Fruit fly (Drosophila melanogaster) whole organism, embryonic: ENCODE results near the gene ps.

Experiments used
- Abd-B ChIP-seq: fragments of 200-800 bp; sonication (Bioruptor generic); optimal IDR thresholded peaks from 2 replicates; lab custom pipeline; 2018; ENCODE audit warnings: missing biosample characterization, mild to moderate bottlenecking, missing genetic modification characterization, moderate library complexity
- Antp ChIP-seq: fragments of 200-800 bp; sonication (Bioruptor generic); optimal IDR thresholded peaks from 3 replicates; lab custom pipeline; 2016; ENCODE audit warnings: missing biosample characterization, missing genetic modification characterization
- Atf3 ChIP-seq: fragments of 200-800 bp; sonication (Bioruptor generic); optimal IDR thresholded peaks from 3 replicates; lab custom pipeline; 2016; ENCODE audit warnings: missing biosample characterization, missing genetic modification characterization
- CG11695 ChIP-seq: fragments of 200-800 bp; sonication (Bioruptor generic); IDR thresholded peaks from 3 replicates; pipeline ENCODE4 v1.3.6; 2022; ENCODE audit warnings: missing biosample characterization, missing genetic modification characterization
- CG12071 ChIP-seq: fragments of 200-800 bp; sonication (Bioruptor generic); optimal IDR thresholded peaks from 3 replicates; lab custom pipeline; 2018; ENCODE audit warnings: missing biosample characterization, mild to moderate bottlenecking, missing genetic modification characterization
- CG12104 ChIP-seq: fragments of 200-800 bp; sonication (Bioruptor generic); optimal IDR thresholded peaks from 3 replicates; lab custom pipeline; 2016; ENCODE audit warnings: missing biosample characterization, missing genetic modification characterization
- CG1233 ChIP-seq: fragments of 200-800 bp; sonication (Bioruptor generic); optimal IDR thresholded peaks from 4 replicates; lab custom pipeline; 2018; ENCODE audit warnings: missing biosample characterization, mild to moderate bottlenecking, missing genetic modification characterization
- CG12391 ChIP-seq: fragments of 200-800 bp; sonication (Bioruptor generic); optimal IDR thresholded peaks from 3 replicates; lab custom pipeline; 2018; ENCODE audit warnings: missing biosample characterization, mild to moderate bottlenecking, missing genetic modification characterization, moderate library complexity
- CG12744 ChIP-seq: fragments of 200-800 bp; sonication (Bioruptor generic); optimal IDR thresholded peaks from 2 replicates; lab custom pipeline; 2016; ENCODE audit warnings: missing biosample characterization, missing genetic modification characterization
- CG13287 ChIP-seq: fragments of 200-800 bp; sonication (Bioruptor generic); IDR thresholded peaks from 2 replicates; pipeline ENCODE4 v1.3.6; 2022; ENCODE audit warnings: missing biosample characterization, missing genetic modification characterization; ENCODE audit not compliant: partially characterized antibody
- CG14860 ChIP-seq: fragments of 200-800 bp; sonication (Bioruptor generic); IDR thresholded peaks from 3 replicates; pipeline ENCODE4 v1.3.6; 2022; ENCODE audit warnings: missing biosample characterization, missing genetic modification characterization; ENCODE audit not compliant: partially characterized antibody
- CG15514 ChIP-seq: fragments of 200-800 bp; sonication (Bioruptor generic); optimal IDR thresholded peaks from 3 replicates; lab custom pipeline; 2017; ENCODE audit warnings: missing biosample characterization, missing genetic modification characterization, mild to moderate bottlenecking, moderate library complexity, missing genetic modification reagents
- CG1602 ChIP-seq: fragments of 200-800 bp; sonication (Bioruptor generic); optimal IDR thresholded peaks from 3 replicates; lab custom pipeline; 2016; ENCODE audit warnings: missing biosample characterization, missing genetic modification characterization
- CG31224 ChIP-seq: fragments of 200-800 bp; sonication (Bioruptor generic); IDR thresholded peaks from 2 replicates; pipeline ENCODE4 v1.3.6; 2022; ENCODE audit warnings: missing biosample characterization, missing genetic modification characterization
- CG34376 ChIP-seq: fragments of 200-800 bp; sonication (Bioruptor generic); optimal IDR thresholded peaks from 2 replicates; lab custom pipeline; 2018; ENCODE audit warnings: missing biosample characterization, mild to moderate bottlenecking, missing genetic modification characterization
- CG4282 ChIP-seq: fragments of 200-800 bp; sonication (Bioruptor generic); optimal IDR thresholded peaks from 2 replicates; lab custom pipeline; 2016; ENCODE audit warnings: missing biosample characterization, missing genetic modification characterization
- CG4404 ChIP-seq: fragments of 200-800 bp; sonication (Bioruptor generic); IDR thresholded peaks from 2 replicates; pipeline ENCODE4 v1.3.6; 2022; ENCODE audit warnings: missing biosample characterization, missing genetic modification characterization
- CG4854 ChIP-seq: fragments of 200-800 bp; sonication (Bioruptor generic); optimal IDR thresholded peaks from 2 replicates; lab custom pipeline; 2016; ENCODE audit warnings: missing biosample characterization, missing genetic modification characterization, inconsistent platforms
- CG6689 ChIP-seq: fragments of 200-800 bp; sonication (Bioruptor generic); IDR thresholded peaks from 2 replicates; pipeline ENCODE4 v1.3.6; 2022; ENCODE audit warnings: missing biosample characterization, missing genetic modification characterization
- CG7786 ChIP-seq: fragments of 200-800 bp; sonication (Bioruptor generic); optimal IDR thresholded peaks from 2 replicates; lab custom pipeline; 2016; ENCODE audit warnings: missing biosample characterization, missing genetic modification characterization
- CG8290 ChIP-seq, 3 experiments: fragments of 200-800 bp; sonication (Bioruptor generic); optimal IDR thresholded peaks; 2 replicates each; lab custom pipeline; 2016 to 2019; ENCODE audit warnings: missing biosample characterization in 3 of 3, missing genetic modification characterization in 3 of 3, mild to moderate bottlenecking in 2 of 3, moderate library complexity in 1 of 3
- CG8478 ChIP-seq: fragments of >200 bp; optimal IDR thresholded peaks from 2 replicates; lab custom pipeline; 2018
- CG9609 ChIP-seq: fragments of 200-800 bp; sonication (Bioruptor generic); optimal IDR thresholded peaks from 3 replicates; lab custom pipeline; 2016; ENCODE audit warnings: missing biosample characterization, missing genetic modification characterization
- CHES-1-like ChIP-seq: fragments of 200-800 bp; sonication (Bioruptor generic); optimal IDR thresholded peaks from 2 replicates; lab custom pipeline; 2016; ENCODE audit warnings: missing biosample characterization, missing genetic modification characterization
- Dbx ChIP-seq: fragments of 200-800 bp; sonication (Bioruptor generic); IDR thresholded peaks from 3 replicates; pipeline ENCODE4 v1.3.6; 2022; ENCODE audit warnings: missing biosample characterization, missing genetic modification characterization
- Dip3 ChIP-seq: fragments of 200-800 bp; sonication (Bioruptor generic); optimal IDR thresholded peaks from 3 replicates; lab custom pipeline; 2016; ENCODE audit warnings: missing biosample characterization, missing genetic modification characterization
- Doc3 ChIP-seq: fragments of 200-800 bp; sonication (Bioruptor generic); IDR thresholded peaks from 3 replicates; pipeline ENCODE4 v1.3.6; 2022; ENCODE audit warnings: missing biosample characterization, missing genetic modification characterization; ENCODE audit not compliant: partially characterized antibody
- Hr78 ChIP-seq, 2 experiments: fragments of 200-800 bp in 1 of 2; fragments of >200 bp in 1 of 2; sonication (Bioruptor generic) in 1 of 2; optimal IDR thresholded peaks; 2 replicates each; lab custom pipeline; 2017 to 2019; ENCODE audit warnings: missing biosample characterization in 2 of 2, missing genetic modification characterization in 2 of 2, mild to moderate bottlenecking in 1 of 2, moderate library complexity in 1 of 2
- Med ChIP-seq: fragments of 200-800 bp; sonication (Bioruptor generic); peaks from one replicate; lab custom pipeline; 2016; ENCODE audit warnings: missing biosample characterization, missing genetic modification characterization, mild to moderate bottlenecking, inconsistent platforms, moderate library complexity
- NFAT ChIP-seq: fragments of 200-800 bp; sonication (Bioruptor generic); IDR thresholded peaks from 2 replicates; pipeline ENCODE4 v1.3.6; 2022; ENCODE audit warnings: missing biosample characterization, missing genetic modification characterization
- Neu2 ChIP-seq: fragments of 200-800 bp; sonication (Bioruptor generic); optimal IDR thresholded peaks from 3 replicates; lab custom pipeline; 2016; ENCODE audit warnings: missing biosample characterization, missing genetic modification characterization, borderline replicate concordance
- Sox102F ChIP-seq: fragments of 200-800 bp; sonication (Bioruptor generic); optimal IDR thresholded peaks from 2 replicates; lab custom pipeline; 2018; ENCODE audit warnings: missing biosample characterization, mild to moderate bottlenecking, missing genetic modification characterization, moderate library complexity
- Ssrp ChIP-seq: fragments of 200-800 bp; sonication (Bioruptor generic); optimal IDR thresholded peaks from 2 replicates; lab custom pipeline; 2018; ENCODE audit warnings: missing biosample characterization, mild to moderate bottlenecking, missing genetic modification characterization, moderate library complexity
- Usf ChIP-seq: fragments of 200-800 bp; sonication (Bioruptor generic); optimal IDR thresholded peaks from 2 replicates; lab custom pipeline; 2017; ENCODE audit warnings: missing genotype, missing biosample characterization, missing genetic modification characterization
- abd-A ChIP-seq: fragments of 200-800 bp; sonication (Bioruptor generic); optimal IDR thresholded peaks from 3 replicates; lab custom pipeline; 2019; ENCODE audit warnings: missing biosample characterization, mild to moderate bottlenecking, missing genetic modification characterization, moderate library complexity
- az2 ChIP-seq: fragments of 200-800 bp; sonication (Bioruptor generic); optimal IDR thresholded peaks from 3 replicates; lab custom pipeline; 2016; ENCODE audit warnings: missing biosample characterization, missing genetic modification characterization
- bcd ChIP-seq: fragments of 200-800 bp; sonication (Bioruptor generic); optimal IDR thresholded peaks from 2 replicates; lab custom pipeline; 2017; ENCODE audit warnings: missing biosample characterization, mild to moderate bottlenecking, missing genetic modification characterization
- ci ChIP-seq: fragments of 200-800 bp; sonication (Bioruptor generic); IDR thresholded peaks from 3 replicates; pipeline ENCODE4 v1.3.6; 2022; ENCODE audit warnings: missing biosample characterization, missing genetic modification characterization
- fd96Cb ChIP-seq: fragments of 200-800 bp; sonication (Bioruptor generic); optimal IDR thresholded peaks from 2 replicates; lab custom pipeline; 2018; ENCODE audit warnings: missing biosample characterization, mild to moderate bottlenecking, missing genetic modification characterization, moderate library complexity
- grau ChIP-seq: fragments of 200-800 bp; optimal IDR thresholded peaks from 3 replicates; lab custom pipeline; 2019; ENCODE audit warnings: missing biosample characterization, mild to moderate bottlenecking, missing genetic modification characterization, moderate library complexity
- nau ChIP-seq: fragments of 200-800 bp; sonication (Bioruptor generic); optimal IDR thresholded peaks from 3 replicates; lab custom pipeline; 2017; ENCODE audit warnings: missing biosample characterization, mild to moderate bottlenecking, missing genetic modification characterization, missing genetic modification reagents
- p53 ChIP-seq: fragments of 200-800 bp; sonication (Bioruptor generic); optimal IDR thresholded peaks from 2 replicates; lab custom pipeline; 2016; ENCODE audit warnings: missing biosample characterization, missing genetic modification characterization
- pum ChIP-seq: fragments of 200-800 bp; sonication (Bioruptor generic); optimal IDR thresholded peaks from 2 replicates; lab custom pipeline; 2016; ENCODE audit warnings: missing biosample characterization, missing genetic modification characterization
- rib ChIP-seq: fragments of 200-800 bp; sonication (Bioruptor generic); IDR thresholded peaks from 2 replicates; pipeline ENCODE4 v1.3.6; 2022; ENCODE audit warnings: missing biosample characterization, missing genetic modification characterization
- sna ChIP-seq: fragments of 200-800 bp; sonication (Bioruptor generic); IDR thresholded peaks from 2 replicates; pipeline ENCODE4 v1.3.6; 2022; ENCODE audit warnings: missing biosample characterization, missing genetic modification characterization; ENCODE audit not compliant: partially characterized antibody
- ssp ChIP-seq: fragments of 200-800 bp; sonication (Bioruptor generic); IDR thresholded peaks from 2 replicates; pipeline ENCODE4 v1.3.6; 2022; ENCODE audit warnings: missing biosample characterization, missing genetic modification characterization
- trem ChIP-seq: fragments of 200-800 bp; optimal IDR thresholded peaks from 3 replicates; lab custom pipeline; 2019; ENCODE audit warnings: missing biosample characterization, mild to moderate bottlenecking, missing genetic modification characterization, moderate library complexity
- trh ChIP-seq: fragments of 200-800 bp; sonication (Bioruptor generic); optimal IDR thresholded peaks from 2 replicates; lab custom pipeline; 2016; ENCODE audit warnings: missing biosample characterization, missing genetic modification characterization
- unpg ChIP-seq: fragments of 200-800 bp; sonication (Bioruptor generic); optimal IDR thresholded peaks from 3 replicates; lab custom pipeline; 2018; ENCODE audit warnings: missing biosample characterization, mild to moderate bottlenecking, missing genetic modification characterization, moderate library complexity

ps gene

DNA sequence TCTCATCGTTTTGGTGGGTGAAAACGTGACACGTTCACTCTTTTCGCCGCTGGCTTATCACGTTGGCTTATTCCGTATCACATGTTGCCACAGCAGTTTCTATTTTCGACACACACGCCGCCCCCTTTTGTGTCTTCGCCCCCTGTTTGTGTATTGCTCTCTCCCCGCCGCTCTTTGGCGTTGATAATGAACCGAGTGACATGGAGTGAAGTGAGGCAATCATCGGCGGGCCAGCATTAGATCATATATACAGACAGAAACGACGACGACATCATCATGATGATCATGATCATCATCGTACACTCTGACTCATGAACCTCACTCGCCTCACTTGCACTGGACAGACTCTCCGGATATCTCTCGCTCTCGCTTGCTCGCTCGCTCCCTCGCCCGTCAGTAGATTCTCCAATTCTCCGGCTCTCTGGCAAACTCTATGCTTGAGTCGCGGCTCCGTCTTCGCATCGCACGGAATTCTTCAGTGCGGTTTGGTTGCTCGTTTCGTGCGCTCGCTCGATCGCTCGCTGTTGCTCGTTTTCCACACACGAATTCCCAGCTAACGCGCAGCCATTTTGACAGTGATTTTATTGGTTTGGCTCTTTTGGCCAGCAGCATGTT, 18.7 kb downstream of the ps start (continued):
- TF ChIP-seq CG4854 (GFP tag; lab: Kevin White, UChicago): no peak
- peak; percentile 12; the same call in 1 of the 2 replicates for TF ChIP-seq NFAT (GFP tag; lab: Robert Waterston, UW)
- TF ChIP-seq CG13287 (GFP tag; lab: Robert Waterston, UW): peak; percentile 53; the same call in 1 of the 2 replicates
- no peak for TF ChIP-seq Doc3 (GFP tag; lab: Robert Waterston, UW)
- no peak for TF ChIP-seq CG12104 (GFP tag; lab: Kevin White, UChicago)
- TF ChIP-seq sna: peak; percentile 49; the same call in 1 of the 2 replicates
- peak; percentile 9 for TF ChIP-seq Antp (GFP tag; lab: Kevin White, UChicago)
- TF ChIP-seq CG15514 (GFP tag; lab: Kevin White, UChicago): peak; percentile 28
- TF ChIP-seq Dip3 (GFP tag; lab: Kevin White, UChicago): no peak
- no peak for TF ChIP-seq trh (GFP tag; lab: Kevin White, UChicago)
- TF ChIP-seq az2: no peak
- no peak for TF ChIP-seq ssp (GFP tag; lab: Robert Waterston, UW)
- no peak for TF ChIP-seq trem (tag; lab: Kevin White, UChicago)
- TF ChIP-seq unpg (GFP tag; lab: Kevin White, UChicago): no peak
- no peak for TF ChIP-seq bcd (GFP tag; lab: Kevin White, UChicago)
- TF ChIP-seq CG12744 (GFP tag; lab: Kevin White, UChicago): no peak
- no peak for TF ChIP-seq p53
- no peak for TF ChIP-seq rib (GFP tag; lab: Robert Waterston, UW)
- TF ChIP-seq CG4282: no peak
- TF ChIP-seq CG11695 (GFP tag; lab: Robert Waterston, UW): 0 out of 3 replicates have a peak, but pooled peaks have one; percentile 12
- no peak for TF ChIP-seq CG8478 (lab: Kevin White, UChicago)
- no peak for TF ChIP-seq pum
- peak; percentile 89 for TF ChIP-seq abd-A (tag; lab: Kevin White, UChicago)
- no peak for TF ChIP-seq CG8290 (GFP tag; optimal IDR thresholded peaks at IDR 0.05; lab: Kevin White, UChicago)
- peak in 1 of 2 experiments; percentile 15 for TF ChIP-seq CG8290 (tag; optimal IDR thresholded peaks at IDR 0.05; lab: Kevin White, UChicago)
- TF ChIP-seq CG1602: no peak
- peak; percentile 30 for TF ChIP-seq Med (GFP tag; lab: Kevin White, UChicago)
- TF ChIP-seq Hr78 (GFP tag; optimal IDR thresholded peaks at IDR 0.05; lab: Kevin White, UChicago): peak in 1 of 2 experiments; percentile 100
- no peak for TF ChIP-seq CG31224 (GFP tag; lab: Robert Waterston, UW)
- TF ChIP-seq CG7786 (GFP tag; lab: Kevin White, UChicago): peak; percentile 21
- no peak for TF ChIP-seq CG6689 (GFP tag; lab: Robert Waterston, UW)
- no peak for TF ChIP-seq Usf
- TF ChIP-seq Sox102F: no peak
- no peak for TF ChIP-seq Ssrp (tag; lab: Kevin White, UChicago)
- TF ChIP-seq Dbx (GFP tag; lab: Robert Waterston, UW): no peak
- TF ChIP-seq Atf3 (GFP tag; lab: Kevin White, UChicago): no peak
- TF ChIP-seq CG9609 (GFP tag; lab: Kevin White, UChicago): no peak
- TF ChIP-seq Abd-B (GFP tag; lab: Kevin White, UChicago): no peak
- no peak for TF ChIP-seq Neu2 (GFP tag; lab: Kevin White, UChicago)
- peak; percentile 92 for TF ChIP-seq CG34376 (GFP tag; lab: Kevin White, UChicago)
- TF ChIP-seq grau (tag; lab: Kevin White, UChicago): no peak
- TF ChIP-seq CHES-1-like (GFP tag; lab: Kevin White, UChicago): peak; percentile 4
- TF ChIP-seq CG12071 (GFP tag; lab: Kevin White, UChicago): peak; percentile 8
- TF ChIP-seq CG14860 (GFP tag; lab: Robert Waterston, UW): no peak
- TF ChIP-seq nau: no peak
- no peak for TF ChIP-seq CG4404
- TF ChIP-seq ci (GFP tag; lab: Robert Waterston, UW): peak; percentile 51; the same call in 2 of the 3 replicates
- TF ChIP-seq fd96Cb (tag; lab: Kevin White, UChicago): no peak
- no peak for TF ChIP-seq CG12391
- no peak for TF ChIP-seq CG1233 (GFP tag; lab: Kevin White, UChicago)
